Worm (Caenorhabditis elegans) whole organism, mixed stage, embryonic: ENCODE results near the gene nlp-27.

ENCODE experiments used
- M03D4.4 ChIP-seq: sonication (generic microtip); optimal IDR thresholded peaks from 2 replicates; lab custom pipeline; 2017; ENCODE audit warnings: mild to moderate bottlenecking, missing genetic modification characterization, missing compliant biosample characterization
- bed-3 ChIP-seq: fragments of 200-800 bp; sonication (Bioruptor generic); optimal IDR thresholded peaks from 3 replicates; lab custom pipeline; 2018; ENCODE audit warnings: mild to moderate bottlenecking, missing genetic modification characterization, moderate library complexity, missing compliant biosample characterization
- ceh-43 ChIP-seq: fragments of 200-800 bp; sonication (Bioruptor generic); optimal IDR thresholded peaks from 2 replicates; lab custom pipeline; 2018; ENCODE audit warnings: mild to moderate bottlenecking, missing genetic modification characterization, moderate library complexity, missing compliant biosample characterization
- ceh-83 ChIP-seq: fragments of 200-800 bp; sonication (Bioruptor generic); optimal IDR thresholded peaks from 2 replicates; lab custom pipeline; 2018; ENCODE audit warnings: mild to moderate bottlenecking, missing genetic modification characterization, missing compliant biosample characterization
- ces-1 ChIP-seq: fragments of 150-350 bp; optimal IDR thresholded peaks from 2 replicates; lab custom pipeline; 2014; ENCODE audit warnings: missing biosample characterization, missing genetic modification reagents, missing genetic modification characterization
- drap-1 ChIP-seq: fragments of 200-800 bp; sonication (Bioruptor generic); optimal IDR thresholded peaks from 3 replicates; lab custom pipeline; 2018; ENCODE audit warnings: mild to moderate bottlenecking, missing genetic modification characterization, missing compliant biosample characterization
- elt-1 ChIP-seq: sonication (generic microtip); optimal IDR thresholded peaks from 2 replicates; lab custom pipeline; 2017; ENCODE audit warnings: missing genetic modification characterization, mild to moderate bottlenecking, missing compliant biosample characterization, antibody characterized with exemption, moderate library complexity, borderline replicate concordance; ENCODE audit not compliant: insufficient read depth
- elt-3 ChIP-seq: fragments of 150-350 bp; optimal IDR thresholded peaks from 2 replicates; lab custom pipeline; 2014; ENCODE audit warnings: missing biosample characterization, missing genetic modification characterization
- flh-1 ChIP-seq: fragments of 200-800 bp; sonication (Bioruptor generic); optimal IDR thresholded peaks from 2 replicates; lab custom pipeline; 2018; ENCODE audit warnings: mild to moderate bottlenecking, missing genetic modification characterization, moderate library complexity, missing compliant biosample characterization
- ham-2 ChIP-seq: fragments of 200-800 bp; sonication (Bioruptor generic); optimal IDR thresholded peaks from 2 replicates; lab custom pipeline; 2018; ENCODE audit warnings: mild to moderate bottlenecking, missing genetic modification characterization, missing compliant biosample characterization
- hlh-1 ChIP-seq: fragments of 150-350 bp; optimal IDR thresholded peaks from 2 replicates; lab custom pipeline; 2014; ENCODE audit warnings: missing biosample characterization, missing genetic modification reagents, missing genetic modification characterization
- lin-13 ChIP-seq: fragments of 150-350 bp; optimal IDR thresholded peaks from 2 replicates; lab custom pipeline; 2014; ENCODE audit warnings: missing biosample characterization, missing genetic modification characterization
- lin-32 ChIP-seq: fragments of 200-800 bp; sonication (Bioruptor generic); optimal IDR thresholded peaks from 2 replicates; lab custom pipeline; 2018; ENCODE audit warnings: mild to moderate bottlenecking, missing genetic modification characterization, missing compliant biosample characterization
- lsy-2 ChIP-seq: fragments of 150-350 bp; optimal IDR thresholded peaks from 2 replicates; lab custom pipeline; 2014; ENCODE audit warnings: missing biosample characterization, missing genetic modification characterization
- mab-5 ChIP-seq: fragments of 150-350 bp; optimal IDR thresholded peaks from 2 replicates; lab custom pipeline; 2014; ENCODE audit warnings: missing biosample characterization, missing genetic modification characterization
- mep-1 ChIP-seq: fragments of 150-350 bp; optimal IDR thresholded peaks from 2 replicates; lab custom pipeline; 2017; ENCODE audit warnings: missing biosample characterization, missing genetic modification reagents, missing genetic modification characterization, inconsistent platforms
- mls-2 ChIP-seq: sonication (generic microtip); optimal IDR thresholded peaks from 2 replicates; lab custom pipeline; 2016; ENCODE audit warnings: mild to moderate bottlenecking, missing genetic modification characterization, moderate library complexity, missing compliant biosample characterization
- nhr-2 ChIP-seq: fragments of 150-350 bp; optimal IDR thresholded peaks from 2 replicates; lab custom pipeline; 2014; ENCODE audit warnings: missing biosample characterization, missing genetic modification characterization
- nhr-237 ChIP-seq: fragments of 150-350 bp; optimal IDR thresholded peaks from 2 replicates; lab custom pipeline; 2014; ENCODE audit warnings: missing biosample characterization, missing genetic modification characterization
- nhr-28 ChIP-seq: fragments of 150-350 bp; optimal IDR thresholded peaks from 2 replicates; lab custom pipeline; 2014; ENCODE audit warnings: missing biosample characterization, missing genetic modification characterization
- nhr-76 ChIP-seq: sonication (generic microtip); optimal IDR thresholded peaks from 2 replicates; lab custom pipeline; 2017; ENCODE audit warnings: missing biosample characterization, missing genetic modification characterization
- sem-2 ChIP-seq: fragments of 200-800 bp; sonication (Bioruptor generic); optimal IDR thresholded peaks from 2 replicates; lab custom pipeline; 2018; ENCODE audit warnings: mild to moderate bottlenecking, missing genetic modification characterization, missing compliant biosample characterization
- snpc-4 ChIP-seq: fragments of 150-350 bp; optimal IDR thresholded peaks from 2 replicates; lab custom pipeline; 2014; ENCODE audit warnings: missing biosample characterization, missing genetic modification characterization
- sptf-1 ChIP-seq: sonication (generic microtip); optimal IDR thresholded peaks from 2 replicates; lab custom pipeline; 2017; ENCODE audit warnings: mild to moderate bottlenecking, missing genetic modification characterization, moderate library complexity, missing compliant biosample characterization
- tbx-8 ChIP-seq: fragments of 200-800 bp; sonication (Bioruptor generic); optimal IDR thresholded peaks from 2 replicates; lab custom pipeline; 2018; ENCODE audit warnings: mild to moderate bottlenecking, missing genetic modification characterization, moderate library complexity, missing compliant biosample characterization
- unc-120 ChIP-seq: sonication (generic microtip); optimal IDR thresholded peaks from 2 replicates; lab custom pipeline; 2017; ENCODE audit warnings: missing genetic modification characterization, missing compliant biosample characterization; ENCODE audit not compliant: poor library complexity, severe bottlenecking
- unc-62 ChIP-seq: fragments of 150-350 bp; optimal IDR thresholded peaks from 2 replicates; lab custom pipeline; 2014; ENCODE audit warnings: missing biosample characterization, missing genetic modification reagents, missing genetic modification characterization
- zip-8 ChIP-seq: fragments of 150-350 bp; optimal IDR thresholded peaks from 2 replicates; lab custom pipeline; 2014; ENCODE audit warnings: missing biosample characterization, missing genetic modification characterization

Gene nlp-27

DNA sequence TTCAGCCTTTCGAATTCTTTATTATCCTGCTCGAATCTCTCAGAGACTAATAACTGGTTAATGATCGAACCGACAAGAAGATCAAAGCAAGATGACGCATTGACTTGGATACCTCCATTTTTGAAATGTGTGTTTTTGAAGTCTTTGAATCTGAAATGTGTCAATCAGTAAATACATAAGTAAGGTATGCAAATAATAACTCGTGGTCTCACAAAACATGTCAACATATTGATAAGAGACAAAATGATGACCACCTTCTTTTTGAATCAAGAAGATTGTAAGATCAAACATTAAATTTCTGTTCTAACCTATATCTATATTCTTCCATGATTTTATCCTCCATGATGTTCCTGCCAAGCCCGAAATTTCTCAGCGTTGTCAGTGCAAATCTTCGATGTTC is 19.5 kb upstream of the nlp-27 start:
- TF ChIP-seq ham-2 (GFP tag; lab: Kevin White, UChicago), result no peak
- TF ChIP-seq M03D4.4 (tag; lab: Kevin White, UChicago), result no peak
- TF ChIP-seq nhr-76 (tag; lab: Kevin White, UChicago), result no peak
- TF ChIP-seq lin-13 (tag; lab: Kevin White, UChicago), result no peak
- TF ChIP-seq nhr-237 (tag; lab: Kevin White, UChicago), result no peak
- no peak for TF ChIP-seq mab-5
- no peak for TF ChIP-seq sem-2 (GFP tag; lab: Kevin White, UChicago)

- no peak for TF ChIP-seq nhr-28
- no peak for TF ChIP-seq mab-5
- no peak for TF ChIP-seq unc-120
- TF ChIP-seq elt-3 (tag; lab: Kevin White, UChicago), result no peak
- no peak for TF ChIP-seq mls-2 (tag; lab: Kevin White, UChicago)
- TF ChIP-seq, all 35 proteins: peak for 0
Measured at ce11 chrV:3970410-3970809, 18.8 kb upstream of the nlp-27 start, which contains the start of gene cyp-34A9. cyp-34A9 (minus strand) TSS chrV:3970540.

- TF ChIP-seq lsy-2 (tag; lab: Kevin White, UChicago) (no peak), lin-13 (tag; lab: Kevin White, UChicago) (no peak), zip-8 (no peak)
Measured at ce11 chrV:3972846-3973245, 16.3 kb upstream of the nlp-27 start, which contains the start of gene cyp-34A10. cyp-34A10 (minus strand) TSS chrV:3972991.

DNA sequence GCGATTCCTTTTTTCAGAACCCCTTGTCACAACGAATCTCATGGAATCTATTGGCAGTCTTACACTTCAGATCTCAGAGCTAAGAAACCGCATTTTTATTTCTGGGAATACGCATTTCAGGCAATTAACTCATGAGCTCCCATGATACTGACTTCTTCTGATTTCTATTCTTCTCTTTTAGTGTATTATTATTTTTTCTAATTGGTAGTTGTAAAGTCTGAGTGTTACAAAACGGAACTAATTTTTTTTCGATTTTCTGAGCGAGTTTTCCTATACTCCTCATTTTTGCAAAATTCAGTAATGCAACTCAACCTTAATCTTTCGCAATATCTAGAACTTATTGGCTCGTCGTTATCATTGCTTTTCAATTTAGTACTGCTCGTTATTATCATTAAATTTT is 14.8 kb upstream of the nlp-27 start, which contains the start of gene str-82:
TSS of gene str-82 (plus strand) at position 301 of the 400 bp plus-strand sequence.
- TF ChIP-seq lin-32 (GFP tag; lab: Kevin White, UChicago), result no peak
- TF ChIP-seq ceh-43 (GFP tag; lab: Kevin White, UChicago), result no peak

DNA sequence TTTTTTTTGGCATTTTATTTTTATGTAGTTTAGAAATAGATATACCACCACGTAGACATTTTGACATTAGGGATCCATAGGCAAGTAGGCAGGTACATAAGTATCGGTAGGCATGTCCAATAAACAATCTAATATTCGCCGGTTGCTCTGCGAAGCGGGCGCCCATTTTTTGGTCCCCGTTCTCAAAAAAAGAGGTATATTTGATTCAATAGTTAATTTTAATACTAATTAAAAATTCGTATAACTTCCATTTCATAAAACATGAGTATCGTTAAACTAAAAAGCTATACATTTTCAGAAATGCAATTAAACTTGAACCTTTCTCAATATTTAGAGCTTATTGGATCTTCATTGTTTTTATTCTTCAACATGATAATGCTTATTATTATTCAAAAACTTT is 12.2 kb upstream of the nlp-27 start, which contains the start of gene str-83:
TSS of gene str-83 (plus strand) at position 301 of the 400 bp plus-strand sequence.
- no peak for TF ChIP-seq flh-1 (GFP tag; lab: Kevin White, UChicago)

ce11 chrV:3979053-3979452 is 10.1 kb upstream of the nlp-27 start, which contains the start of gene nlp-34:
nlp-34 (minus strand) TSS chrV:3979134.
- TF ChIP-seq elt-3 (tag; lab: Kevin White, UChicago) (no peak), bed-3 (no peak), nhr-2 (tag; lab: Kevin White, UChicago) (no peak), flh-1 (GFP tag; lab: Kevin White, UChicago) (no peak), elt-1 (tag; lab: Kevin White, UChicago) (no peak), zip-8 (no peak), ces-1 (GFP tag; lab: Kevin White, UChicago) (no peak), sptf-1 (tag; lab: Kevin White, UChicago) (no peak), lin-13 (tag; lab: Kevin White, UChicago) (no peak), M03D4.4 (tag; lab: Kevin White, UChicago) (no peak)

ce11 chrV:3979819-3980218 is 9.4 kb upstream of the nlp-27 start, which contains the start of gene nlp-31:
nlp-31 (plus strand) TSS chrV:3980055.
- TF ChIP-seq elt-3 (tag; lab: Kevin White, UChicago) (peak; percentile 93), nhr-237 (tag; lab: Kevin White, UChicago) (peak; percentile 15), elt-1 (tag; lab: Kevin White, UChicago) (peak; percentile 13), ceh-43 (GFP tag; lab: Kevin White, UChicago) (no peak)

- no peak for TF ChIP-seq hlh-1 (tag; lab: Kevin White, UChicago)
- no peak for TF ChIP-seq tbx-8 (GFP tag; lab: Kevin White, UChicago)
- no peak for TF ChIP-seq ceh-43 (GFP tag; lab: Kevin White, UChicago)
- no peak for TF ChIP-seq bed-3
- no peak for TF ChIP-seq ham-2 (GFP tag; lab: Kevin White, UChicago)
- no peak for TF ChIP-seq mep-1
- no peak for TF ChIP-seq M03D4.4 (tag; lab: Kevin White, UChicago)
- no peak for TF ChIP-seq drap-1
- no peak for TF ChIP-seq ces-1 (GFP tag; lab: Kevin White, UChicago)
- TF ChIP-seq unc-62 (GFP tag; lab: Kevin White, UChicago), result no peak
- no peak for TF ChIP-seq snpc-4 (tag; lab: Kevin White, UChicago)
- TF ChIP-seq mab-5, result no peak
- no peak for TF ChIP-seq ceh-83 (GFP tag; lab: Kevin White, UChicago)
- TF ChIP-seq lin-32 (GFP tag; lab: Kevin White, UChicago), result no peak
Measured at ce11 chrV:3980228-3980933, 8.8 kb upstream of the nlp-27 start.
